Worm (Caenorhabditis elegans) whole organism, midembryonic: Measurements from ENCODE around the gene rgr-1.
A peak's percentile ranks its signal among the peaks of the same experiment; 100 is the strongest.

Source experiments
- T22C8.4 ChIP-seq: fragments of 200-800 bp; sonication (Bioruptor generic); IDR thresholded peaks from 2 replicates; pipeline ENCODE4 v1.3.6; 2022; ENCODE audit warnings: missing genetic modification characterization, missing compliant biosample characterization
- med-1 ChIP-seq: sonication (generic microtip); optimal IDR thresholded peaks from 2 replicates; lab custom pipeline; 2017; ENCODE audit warnings: missing genetic modification characterization, mild to moderate bottlenecking, missing compliant biosample characterization, antibody characterized with exemption, missing genetic modification reagents; ENCODE audit not compliant: insufficient read depth
- ref-1 ChIP-seq: fragments of 200-800 bp; sonication (Bioruptor generic); conservative IDR thresholded peaks from 2 replicates; pipeline ENCODE4 v1.3.6; 2022; ENCODE audit warnings: missing genetic modification reagents, missing genetic modification characterization, missing compliant biosample characterization
- ztf-23 ChIP-seq: fragments of 200-800 bp; sonication (Bioruptor generic); IDR thresholded peaks from 2 replicates; pipeline ENCODE4 v1.3.6; 2022; ENCODE audit warnings: missing genetic modification reagents, missing genetic modification characterization, missing compliant biosample characterization
- ztf-29 ChIP-seq: fragments of 200-800 bp; sonication (Bioruptor generic); IDR thresholded peaks from 2 replicates; pipeline ENCODE4 v1.3.6; 2022; ENCODE audit warnings: missing genetic modification reagents, missing genetic modification characterization, missing compliant biosample characterization

ce11 chrIII:9346722-9347121, 46.8 kb upstream of the rgr-1 start:
- TF ChIP-seq ref-1, result no peak
- TF ChIP-seq T22C8.4 (GFP tag; lab: Robert Waterston, UW), result no peak
- TF ChIP-seq med-1 (GFP tag; lab: Kevin White, UChicago), result no peak
- TF ChIP-seq ztf-29 (GFP tag; lab: Robert Waterston, UW), result no peak
- TF ChIP-seq ztf-23, result 0 out of 2 replicates have a peak, but pooled peaks have one; percentile 14
